Fruit fly (Drosophila melanogaster): ENCODE results near the gene RhoL.

RhoL gene

dm6 chr3R:9500193-9501051, 2.0 kb downstream of the RhoL start (continued):
- TF ChIP-seq Ets97D (GFP tag; optimal IDR thresholded peaks at IDR 0.05): no peak
- no peak for TF ChIP-seq eyg (GFP tag; optimal IDR thresholded peaks at IDR 0.05)
- TF ChIP-seq HLHmδ (GFP tag; optimal IDR thresholded peaks at IDR 0.05): no peak
- TF ChIP-seq chm (GFP tag; IDR thresholded peaks at IDR 0.05): no peak
- peak; percentile 43; the same call in 1 of the 2 replicates for TF ChIP-seq Rfx (GFP tag; IDR thresholded peaks at IDR 0.05)
- no peak for TF ChIP-seq HLH4C (GFP tag; IDR thresholded peaks at IDR 0.05; ENCODE audit: partially characterized antibody)
- no peak for TF ChIP-seq CG18476 (GFP tag; optimal IDR thresholded peaks at IDR 0.05)
- no peak for TF ChIP-seq esg (GFP tag; conservative IDR thresholded peaks at IDR 0.05)
- TF ChIP-seq pita (GFP tag; optimal IDR thresholded peaks at IDR 0.05): no peak
- TF ChIP-seq CG9727 (GFP tag; optimal IDR thresholded peaks at IDR 0.05): no peak
- 0 out of 2 replicates have a peak, but pooled peaks have one; percentile 24 for TF ChIP-seq stc (GFP tag; IDR thresholded peaks at IDR 0.05)
- TF ChIP-seq caup (GFP tag; optimal IDR thresholded peaks at IDR 0.05; ENCODE audit: severe bottlenecking): no peak
- no peak for TF ChIP-seq Meics (GFP tag; optimal IDR thresholded peaks at IDR 0.05)
- peak; percentile 70 for TF ChIP-seq pros (GFP tag; optimal IDR thresholded peaks at IDR 0.05)
- no peak for TF ChIP-seq phol (tag; optimal IDR thresholded peaks at IDR 0.05)
- no peak for TF ChIP-seq Nf-YB (GFP tag; optimal IDR thresholded peaks at IDR 0.05)
- TF ChIP-seq tin (GFP tag; optimal IDR thresholded peaks at IDR 0.05): no peak
- TF ChIP-seq nerfin-2 (GFP tag; IDR thresholded peaks at IDR 0.05; ENCODE audit: partially characterized antibody): no peak
- no peak for TF ChIP-seq Opbp (GFP tag; IDR thresholded peaks at IDR 0.05; ENCODE audit: partially characterized antibody)
- no peak for TF ChIP-seq CG12659 (GFP tag; optimal IDR thresholded peaks at IDR 0.05)
- peak; percentile 11 for TF ChIP-seq CG9817 (tag; optimal IDR thresholded peaks at IDR 0.05)
- TF ChIP-seq sug (tag; optimal IDR thresholded peaks at IDR 0.05): no peak
- no peak for TF ChIP-seq ase (GFP tag; IDR thresholded peaks at IDR 0.05)
- no peak for TF ChIP-seq fd96Cb (tag; optimal IDR thresholded peaks at IDR 0.05)
- no peak for TF ChIP-seq Sry-δ (GFP tag; optimal IDR thresholded peaks at IDR 0.05)
- TF ChIP-seq Dp (GFP tag; optimal IDR thresholded peaks at IDR 0.05): no peak
- TF ChIP-seq Xrp1 (GFP tag; IDR thresholded peaks at IDR 0.05): no peak
- no peak for TF ChIP-seq ac (GFP tag; optimal IDR thresholded peaks at IDR 0.05)
- no peak for TF ChIP-seq CG1832 (GFP tag; optimal IDR thresholded peaks at IDR 0.05)
- no peak for TF ChIP-seq HLH54F (GFP tag; optimal IDR thresholded peaks at IDR 0.05)
- no peak for TF ChIP-seq bowl (GFP tag; IDR thresholded peaks at IDR 0.05)
- no peak for TF ChIP-seq CG17568 (GFP tag; optimal IDR thresholded peaks at IDR 0.05)
- TF ChIP-seq CG10462 (GFP tag; optimal IDR thresholded peaks at IDR 0.05): no peak
- TF ChIP-seq CG18011 (GFP tag; optimal IDR thresholded peaks at IDR 0.05): no peak
- TF ChIP-seq ato (GFP tag; IDR thresholded peaks at IDR 0.05; ENCODE audit: partially characterized antibody): no peak
- no peak for TF ChIP-seq CG14014 (GFP tag; IDR thresholded peaks at IDR 0.05)
- no peak for TF ChIP-seq CG4707 (GFP tag; optimal IDR thresholded peaks at IDR 0.05)
- 0 out of 2 replicates have a peak, but pooled peaks have one; percentile 55 for TF ChIP-seq CG16779 (GFP tag; IDR thresholded peaks at IDR 0.05)
- no peak for TF ChIP-seq CG8388 (GFP tag; optimal IDR thresholded peaks at IDR 0.05)
- no peak for TF ChIP-seq nmo (GFP tag; optimal IDR thresholded peaks at IDR 0.05)
- no peak for TF ChIP-seq chif (GFP tag; optimal IDR thresholded peaks at IDR 0.05)
- no peak for TF ChIP-seq Fer1 (GFP tag; optimal IDR thresholded peaks at IDR 0.05)
- no peak for TF ChIP-seq pb (GFP tag; optimal IDR thresholded peaks at IDR 0.05)
- TF ChIP-seq Ptx1 (GFP tag; IDR thresholded peaks at IDR 0.05): no peak
- no peak for TF ChIP-seq Lim3 (GFP tag; IDR thresholded peaks at IDR 0.05)
- no peak for TF ChIP-seq CG1647 (GFP tag; optimal IDR thresholded peaks at IDR 0.05)
- TF ChIP-seq Elba2 (GFP tag; optimal IDR thresholded peaks at IDR 0.05): no peak
- TF ChIP-seq hkb (optimal IDR thresholded peaks at IDR 0.05): no peak
- no peak for TF ChIP-seq hkb (GFP tag; IDR thresholded peaks at IDR 0.05)
